Fruit fly (Drosophila melanogaster) whole organism, adult: Measurements from ENCODE around the gene CG13842.

Source experiments
- Hr96 ChIP-seq: fragments of 200-800 bp; sonication (Bioruptor generic); optimal IDR thresholded peaks from 2 replicates; lab custom pipeline; 2016; ENCODE audit warnings: missing biosample characterization, missing genetic modification characterization
- toe ChIP-seq: fragments of 200-800 bp; sonication (Bioruptor generic); optimal IDR thresholded peaks from 2 replicates; lab custom pipeline; 2016; ENCODE audit warnings: missing biosample characterization, missing genetic modification characterization

DNA sequence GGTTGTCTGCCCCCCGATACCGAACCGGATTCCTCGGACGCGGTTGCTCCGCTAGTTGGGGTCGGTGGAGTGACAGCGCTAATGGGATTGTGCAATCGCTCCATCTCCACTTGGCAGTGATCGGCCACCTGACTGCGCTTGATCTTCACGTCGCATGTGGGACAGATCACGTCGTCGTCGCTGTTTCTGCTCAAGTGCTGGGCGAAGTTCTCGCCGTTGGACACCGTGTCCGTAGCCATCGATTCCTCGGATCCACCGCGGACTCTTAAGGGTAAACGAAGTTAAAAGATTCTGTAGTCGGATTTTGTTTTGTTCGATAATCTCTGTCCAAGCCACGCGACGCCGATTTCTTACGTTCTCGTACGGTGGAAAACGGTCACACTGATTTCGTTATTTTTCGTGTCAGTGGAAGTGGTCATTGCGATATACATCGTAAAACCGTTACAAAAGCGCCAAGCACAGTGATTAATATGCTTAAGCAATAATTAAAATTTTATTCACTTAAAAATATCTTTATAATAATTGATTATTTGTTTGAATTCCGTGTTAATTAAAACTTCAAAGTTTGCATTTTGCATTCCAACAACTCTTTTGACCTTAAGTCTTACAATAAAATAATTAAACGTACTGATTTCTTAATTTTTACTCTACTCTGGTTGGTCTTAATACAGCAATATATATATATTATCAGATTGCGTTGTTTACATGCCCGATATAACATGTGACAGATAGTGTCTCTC lies 19.1 kb upstream of the CG13842 start, which contains the start of gene RNF220:
- TF ChIP-seq toe (no peak), Hr96 (GFP tag; lab: Kevin White, UChicago) (no peak)
